Worm (Caenorhabditis elegans): ENCODE results near the gene pup-2.
"Not testable (repeated sequence)": the region's sequence is repeated elsewhere in the genome, so short reads cannot be mapped to it uniquely, and the experiment has no call there.

Gene pup-2

DNA sequence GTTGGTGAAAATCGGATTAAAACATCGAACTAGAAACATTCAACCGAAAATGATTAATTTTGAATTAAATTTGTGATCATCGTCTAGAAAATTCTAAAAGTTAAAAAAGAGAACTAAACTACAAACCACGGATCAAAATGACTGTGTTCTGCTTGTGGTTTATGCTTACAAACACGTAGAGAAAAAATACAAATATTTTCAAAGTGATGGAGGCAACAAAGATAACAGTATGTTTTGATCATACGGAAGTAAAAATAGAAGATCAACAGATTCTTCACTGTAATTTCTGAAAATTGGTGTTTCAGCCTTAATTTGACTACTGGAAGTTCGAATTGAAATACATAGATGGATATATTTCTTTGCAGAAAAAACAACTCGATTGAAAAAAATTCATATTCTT is 17.6 kb downstream of the pup-2 start:
- TF ChIP-seq aly-2 (tag; optimal IDR thresholded peaks at IDR 0.05) (no peak), ceh-16 (tag; optimal IDR thresholded peaks at IDR 0.05) (no peak), ZK546.5 (tag; optimal IDR thresholded peaks at IDR 0.05) (no peak), ztf-11 (tag; optimal IDR thresholded peaks at IDR 0.05) (no peak), R02D3.7 (tag; optimal IDR thresholded peaks at IDR 0.05) (no peak)

DNA sequence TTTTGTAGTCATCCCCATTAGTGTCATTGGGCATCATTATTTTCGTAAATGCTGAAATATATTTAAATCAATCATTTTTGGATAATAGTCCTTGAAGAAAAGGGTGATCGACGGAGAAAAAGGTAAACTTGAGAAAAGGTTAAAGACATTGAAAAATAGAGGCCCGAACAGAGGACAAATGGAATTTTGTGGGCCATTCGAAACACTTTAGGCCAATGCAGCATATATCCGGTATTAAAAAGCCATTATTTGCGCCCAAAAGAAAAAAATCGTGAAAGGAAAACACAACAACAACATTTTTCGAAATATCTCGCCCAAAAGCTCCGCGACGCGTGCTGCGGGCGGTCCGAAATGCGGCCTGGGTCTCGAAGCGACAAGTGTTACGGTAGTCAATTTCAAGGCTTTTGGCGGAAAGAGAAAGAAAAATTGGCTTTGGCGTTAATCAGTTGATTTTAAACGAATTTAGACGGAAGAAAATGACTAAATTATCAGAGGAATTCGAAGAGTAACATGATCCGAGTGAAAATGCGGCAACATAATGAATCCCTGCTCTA is 21.2 kb downstream of the pup-2 start, which contains the start of gene morc-1:
morc-1 (minus strand) TSS at position 51 of the 554 bp plus-strand sequence.
- TF ChIP-seq ceh-82 (tag; optimal IDR thresholded peaks at IDR 0.05) = no peak
- no peak for TF ChIP-seq sma-3 (GFP tag; optimal IDR thresholded peaks at IDR 0.05)
- TF ChIP-seq alr-1 (tag; optimal IDR thresholded peaks at IDR 0.05) = no peak
- TF ChIP-seq elt-3 (tag; optimal IDR thresholded peaks at IDR 0.05) = no peak
- TF ChIP-seq blmp-1 (tag; optimal IDR thresholded peaks at IDR 0.05; ENCODE audit: insufficient read depth) = no peak
- TF ChIP-seq egl-27 (tag; optimal IDR thresholded peaks at IDR 0.05) = no peak
- no peak for TF ChIP-seq ztf-1 (GFP tag; conservative IDR thresholded peaks at IDR 0.05)
- TF ChIP-seq gmeb-1 (tag; optimal IDR thresholded peaks at IDR 0.05) = no peak
- no peak for TF ChIP-seq nhr-6 (tag; optimal IDR thresholded peaks at IDR 0.05)
- TF ChIP-seq sem-4 (tag; optimal IDR thresholded peaks at IDR 0.05) = no peak
- no peak for TF ChIP-seq R02D3.7 (tag; optimal IDR thresholded peaks at IDR 0.05)
- TF ChIP-seq lsy-2 (tag; optimal IDR thresholded peaks at IDR 0.05) = no peak
- no peak for TF ChIP-seq Y55F3AM.14 (GFP tag; optimal IDR thresholded peaks at IDR 0.05)
- TF ChIP-seq F13H6.1 (tag; optimal IDR thresholded peaks at IDR 0.05) = no peak
- TF ChIP-seq ztf-4 (tag; optimal IDR thresholded peaks at IDR 0.05) = no peak

DNA sequence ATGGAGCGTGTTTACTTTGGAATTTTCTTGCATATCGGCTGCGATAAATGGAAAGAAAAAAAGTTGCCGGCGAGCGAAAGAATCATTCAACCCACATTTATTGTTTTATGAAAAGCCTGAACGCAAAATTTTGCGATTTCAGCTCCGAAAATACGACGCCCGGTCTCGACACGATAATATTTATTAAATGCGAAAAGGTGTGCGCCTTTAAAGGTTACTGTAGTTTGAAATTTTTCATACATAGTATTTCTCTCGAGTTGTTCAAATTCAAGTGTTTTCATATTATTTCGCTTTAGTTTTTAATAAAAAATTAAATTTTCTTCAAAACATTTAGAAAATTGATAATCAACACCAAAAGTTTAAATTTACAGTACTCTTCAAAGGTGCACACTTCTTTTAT is 23.3 kb downstream of the pup-2 start, which contains the start of gene syx-16:
syx-16 (minus strand) TSS at position 118 of the 400 bp plus-strand sequence.
- TF ChIP-seq elt-1 (tag; optimal IDR thresholded peaks at IDR 0.05) (no peak), lsy-2 (tag; optimal IDR thresholded peaks at IDR 0.05) (peak in 1 of 2 experiments; percentile 8)

DNA sequence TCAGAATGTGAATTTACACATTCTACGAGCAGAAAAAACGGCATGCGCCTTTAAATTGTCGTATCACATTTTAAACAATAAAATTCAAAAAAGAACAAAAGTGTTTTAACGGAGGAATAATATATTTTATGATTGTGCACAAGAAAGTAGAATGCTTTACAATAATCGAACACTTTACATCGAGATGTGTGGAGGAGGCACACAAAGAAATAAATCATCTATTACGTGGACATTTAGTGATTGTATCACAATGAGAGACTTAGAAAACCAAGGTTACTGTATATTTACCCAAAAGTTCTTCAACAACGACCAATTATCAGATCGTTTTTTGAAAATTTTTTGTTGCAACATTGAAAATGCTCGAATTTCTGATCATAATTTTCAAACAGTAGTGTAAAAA is 24.5 kb downstream of the pup-2 start:
- TF ChIP-seq unc-62 (GFP tag; optimal IDR thresholded peaks at IDR 0.05) (no peak), mab-5 (tag; optimal IDR thresholded peaks at IDR 0.05) (no peak), lin-11 (tag; optimal IDR thresholded peaks at IDR 0.05) (no peak), snpc-4 (tag; optimal IDR thresholded peaks at IDR 0.05) (no peak), nhr-129 (tag; optimal IDR thresholded peaks at IDR 0.05) (no peak), mbf-1 (tag; optimal IDR thresholded peaks at IDR 0.05) (no peak), nhr-11 (tag; optimal IDR thresholded peaks at IDR 0.05) (no peak), unc-39 (tag; optimal IDR thresholded peaks at IDR 0.05) (no peak), sma-9 (GFP tag; optimal IDR thresholded peaks at IDR 0.05) (no peak), sma-9 (tag; optimal IDR thresholded peaks at IDR 0.05) (no peak), nhr-23 (tag; optimal IDR thresholded peaks at IDR 0.05) (no peak), lsy-2 (tag; optimal IDR thresholded peaks at IDR 0.05) (no peak), lin-13 (GFP tag; optimal IDR thresholded peaks at IDR 0.05) (no peak), C34F6.9 (tag; optimal IDR thresholded peaks at IDR 0.05) (no peak), fos-1 (tag; optimal IDR thresholded peaks at IDR 0.05) (no peak), blmp-1 (tag; optimal IDR thresholded peaks at IDR 0.05; ENCODE audit: insufficient read depth) (no peak)

DNA sequence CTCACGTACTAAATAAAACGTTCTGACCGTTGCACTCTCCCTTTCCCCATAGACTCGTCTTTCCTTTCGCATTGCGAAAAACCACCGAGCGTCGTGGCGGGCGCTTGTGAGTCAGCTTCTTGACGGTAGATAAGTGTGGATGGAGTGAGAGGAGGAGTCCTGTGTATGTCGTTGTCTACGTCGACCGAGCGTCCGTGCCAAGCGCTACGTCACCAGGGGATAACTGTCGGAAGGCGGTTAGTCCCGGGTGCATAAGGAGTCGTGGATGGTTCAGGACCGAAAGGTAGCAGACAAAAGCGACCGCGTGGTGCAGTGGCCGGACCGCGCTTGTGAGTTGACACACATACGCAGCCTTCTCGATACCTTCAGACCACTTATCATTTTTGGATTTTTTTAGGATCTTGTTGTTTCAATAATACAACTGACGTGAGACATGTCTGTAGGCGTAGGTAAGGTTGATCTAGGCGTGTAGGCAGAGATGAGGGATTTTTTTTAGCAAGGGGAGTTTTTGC is 25.5 kb downstream of the pup-2 start:
- TF ChIP-seq egl-27 (tag; optimal IDR thresholded peaks at IDR 0.05) (peak; percentile 7), nhr-129 (tag; optimal IDR thresholded peaks at IDR 0.05) (peak; percentile 37), crh-2 (tag; optimal IDR thresholded peaks at IDR 0.05) (peak; percentile 18), lin-13 (GFP tag; optimal IDR thresholded peaks at IDR 0.05) (peak; percentile 25), gmeb-1 (tag; optimal IDR thresholded peaks at IDR 0.05) (peak; percentile 21), unc-55 (GFP tag; optimal IDR thresholded peaks at IDR 0.05) (peak; percentile 10), F13H6.1 (tag; optimal IDR thresholded peaks at IDR 0.05) (peak; percentile 58), nhr-21 (tag; optimal IDR thresholded peaks at IDR 0.05) (peak; percentile 65), sma-9 (GFP tag; optimal IDR thresholded peaks at IDR 0.05) (peak; percentile 52), lsy-2 (tag; optimal IDR thresholded peaks at IDR 0.05) (peak in 1 of 2 experiments; percentile 58), fos-1 (tag; optimal IDR thresholded peaks at IDR 0.05) (peak; percentile 63)
- not testable (repeated sequence) for TF ChIP-seq sma-9 (tag; optimal IDR thresholded peaks at IDR 0.05)

Data from whole organism, L2 larva.